Fruit fly (Drosophila melanogaster) whole organism, prepupa: ENCODE results near the gene CG45049.

Experiments used
- Blimp-1 ChIP-seq: fragments of 200-800 bp; sonication (Bioruptor generic); optimal IDR thresholded peaks from 3 replicates; lab custom pipeline; 2017; ENCODE audit warnings: missing biosample characterization, missing genetic modification characterization, mild to moderate bottlenecking, moderate library complexity, missing genetic modification reagents
- CG10669 ChIP-seq: fragments of 200-800 bp; sonication (Bioruptor generic); optimal IDR thresholded peaks from 3 replicates; lab custom pipeline; 2018; ENCODE audit warnings: missing biosample characterization, mild to moderate bottlenecking, missing genetic modification characterization, moderate library complexity
- CG11294 ChIP-seq: fragments of 200-800 bp; sonication (Bioruptor generic); IDR thresholded peaks from 2 replicates; pipeline ENCODE4 v1.3.6; 2022; ENCODE audit warnings: missing biosample characterization, missing genetic modification characterization
- CG11762 ChIP-seq: fragments of 200-800 bp; sonication (Bioruptor generic); optimal IDR thresholded peaks from 3 replicates; lab custom pipeline; 2016; ENCODE audit warnings: missing biosample characterization, missing genetic modification characterization; ENCODE audit not compliant: insufficient read depth
- CG11902 ChIP-seq: fragments of 200-800 bp; sonication (Bioruptor generic); optimal IDR thresholded peaks from 3 replicates; lab custom pipeline; 2016; ENCODE audit warnings: missing biosample characterization, missing genetic modification characterization
- CG15336 ChIP-seq: fragments of 200-800 bp; sonication (Bioruptor generic); IDR thresholded peaks from 2 replicates; pipeline ENCODE4 v1.3.6; 2022; ENCODE audit warnings: missing biosample characterization, missing genetic modification characterization
- CG16779 ChIP-seq: fragments of 200-800 bp; sonication (Bioruptor generic); optimal IDR thresholded peaks from 3 replicates; lab custom pipeline; 2017; ENCODE audit warnings: missing biosample characterization, mild to moderate bottlenecking, missing genetic modification characterization
- CG3032 ChIP-seq: fragments of 200-800 bp; optimal IDR thresholded peaks from 2 replicates; lab custom pipeline; 2019; ENCODE audit warnings: missing biosample characterization, mild to moderate bottlenecking, missing genetic modification characterization, moderate library complexity
- CG31627 ChIP-seq: fragments of 200-800 bp; sonication (Bioruptor generic); optimal IDR thresholded peaks from 3 replicates; lab custom pipeline; 2016; ENCODE audit warnings: missing biosample characterization, missing genetic modification characterization
- CG32006 ChIP-seq: fragments of 200-800 bp; sonication (Bioruptor generic); optimal IDR thresholded peaks from 3 replicates; lab custom pipeline; 2017; ENCODE audit warnings: missing biosample characterization, mild to moderate bottlenecking, missing genetic modification characterization
- CG34406 ChIP-seq: fragments of 200-800 bp; sonication (Bioruptor generic); optimal IDR thresholded peaks from 3 replicates; lab custom pipeline; 2016; ENCODE audit warnings: missing biosample characterization, missing genetic modification characterization
- CG3919 ChIP-seq: fragments of 200-800 bp; sonication (Bioruptor generic); optimal IDR thresholded peaks from 3 replicates; lab custom pipeline; 2016; ENCODE audit warnings: missing biosample characterization, missing genetic modification characterization
- CG6163 ChIP-seq: fragments of 200-800 bp; sonication (Bioruptor generic); IDR thresholded peaks from 3 replicates; pipeline ENCODE4 v1.3.6; 2022; ENCODE audit warnings: missing biosample characterization, missing genetic modification characterization
- CG6792 ChIP-seq: fragments of 200-800 bp; sonication (Bioruptor generic); optimal IDR thresholded peaks from 3 replicates; lab custom pipeline; 2016; ENCODE audit warnings: missing biosample characterization, missing genetic modification characterization
- CG7368 ChIP-seq: fragments of 200-800 bp; sonication (Bioruptor generic); optimal IDR thresholded peaks from 3 replicates; lab custom pipeline; 2016; ENCODE audit warnings: missing biosample characterization, missing genetic modification characterization
- CG8319 ChIP-seq: fragments of 200-800 bp; sonication (Bioruptor generic); optimal IDR thresholded peaks from 3 replicates; lab custom pipeline; 2016; ENCODE audit warnings: missing biosample characterization, missing genetic modification characterization
- CG8632 ChIP-seq: fragments of 200-800 bp; sonication (Bioruptor generic); optimal IDR thresholded peaks from 3 replicates; lab custom pipeline; 2016; ENCODE audit warnings: missing biosample characterization, missing genetic modification characterization
- CG9139 ChIP-seq: fragments of 200-800 bp; sonication (Bioruptor generic); optimal IDR thresholded peaks from 3 replicates; lab custom pipeline; 2017; ENCODE audit warnings: missing biosample characterization, mild to moderate bottlenecking, missing genetic modification characterization
- Eip75B ChIP-seq: fragments of 200-800 bp; sonication (Bioruptor generic); optimal IDR thresholded peaks from 3 replicates; lab custom pipeline; 2016; ENCODE audit warnings: missing biosample characterization, missing genetic modification characterization
- Eip93F ChIP-seq: fragments of 200-800 bp; sonication (Bioruptor generic); optimal IDR thresholded peaks from 2 replicates; lab custom pipeline; 2016; ENCODE audit warnings: missing biosample characterization, mild to moderate bottlenecking, missing genetic modification characterization
- Gug ChIP-seq: fragments of 200-800 bp; sonication (Bioruptor generic); IDR thresholded peaks from 2 replicates; pipeline ENCODE4 v1.3.6; 2022; ENCODE audit warnings: missing biosample characterization, missing genetic modification characterization
- Lpt ChIP-seq: fragments of 200-800 bp; sonication (Bioruptor generic); optimal IDR thresholded peaks from 3 replicates; lab custom pipeline; 2016; ENCODE audit warnings: missing biosample characterization, missing genetic modification characterization
- Met ChIP-seq: fragments of 200-800 bp; sonication (Bioruptor generic); optimal IDR thresholded peaks from 3 replicates; lab custom pipeline; 2016; ENCODE audit warnings: missing biosample characterization, missing genetic modification characterization
- OdsH ChIP-seq: fragments of 200-800 bp; sonication (Bioruptor generic); optimal IDR thresholded peaks from 3 replicates; lab custom pipeline; 2016; ENCODE audit warnings: missing biosample characterization, missing genetic modification characterization
- Sox102F ChIP-seq: fragments of 200-800 bp; sonication (Bioruptor generic); optimal IDR thresholded peaks from 2 replicates; lab custom pipeline; 2016; ENCODE audit warnings: missing biosample characterization, mild to moderate bottlenecking, missing genetic modification characterization
- achi ChIP-seq: fragments of 200-800 bp; sonication (Bioruptor generic); optimal IDR thresholded peaks from 3 replicates; lab custom pipeline; 2016; ENCODE audit warnings: missing biosample characterization, missing genetic modification characterization
- cyc ChIP-seq: fragments of 200-800 bp; sonication (Bioruptor generic); optimal IDR thresholded peaks from 3 replicates; lab custom pipeline; 2016; ENCODE audit warnings: missing biosample characterization, missing genetic modification characterization
- dac ChIP-seq: fragments of 200-800 bp; sonication (Bioruptor generic); optimal IDR thresholded peaks from 2 replicates; lab custom pipeline; 2017; ENCODE audit warnings: missing biosample characterization, mild to moderate bottlenecking, missing genetic modification characterization
- dsx ChIP-seq: fragments of 200-800 bp; optimal IDR thresholded peaks from 3 replicates; lab custom pipeline; 2019; ENCODE audit warnings: missing biosample characterization, mild to moderate bottlenecking, missing genetic modification characterization, moderate library complexity; ENCODE audit not compliant: poor library complexity, severe bottlenecking
- eg ChIP-seq: fragments of 200-800 bp; sonication (Bioruptor generic); IDR thresholded peaks from 3 replicates; pipeline ENCODE4 v1.3.6; 2022; ENCODE audit warnings: missing biosample characterization, missing genetic modification characterization
- fd59A ChIP-seq: fragments of 200-800 bp; sonication (Bioruptor generic); optimal IDR thresholded peaks from 2 replicates; lab custom pipeline; 2017; ENCODE audit warnings: missing biosample characterization, mild to moderate bottlenecking, missing genetic modification characterization, missing genetic modification reagents
- lz ChIP-seq: fragments of 200-800 bp; sonication (Bioruptor generic); optimal IDR thresholded peaks from 3 replicates; lab custom pipeline; 2016; ENCODE audit warnings: missing biosample characterization, missing genetic modification characterization
- net ChIP-seq: fragments of 200-800 bp; sonication (Bioruptor generic); optimal IDR thresholded peaks from 3 replicates; lab custom pipeline; 2016; ENCODE audit warnings: missing biosample characterization, missing genetic modification characterization
- pdm3 ChIP-seq: fragments of 200-800 bp; sonication (Bioruptor generic); optimal IDR thresholded peaks from 3 replicates; lab custom pipeline; 2016; ENCODE audit warnings: missing biosample characterization, missing genetic modification characterization
- salr ChIP-seq, 2 experiments: fragments of 200-800 bp; sonication (Bioruptor generic); optimal IDR thresholded peaks; 3 replicates each; lab custom pipeline; 2016 to 2018; ENCODE audit warnings: missing biosample characterization in 2 of 2, missing genetic modification characterization in 2 of 2, mild to moderate bottlenecking in 1 of 2
- spab ChIP-seq: fragments of 200-800 bp; sonication (Bioruptor generic); optimal IDR thresholded peaks from 2 replicates; lab custom pipeline; 2017; ENCODE audit warnings: missing biosample characterization, mild to moderate bottlenecking, missing genetic modification characterization, missing genetic modification reagents
- svp ChIP-seq: fragments of 200-800 bp; sonication (Bioruptor generic); peaks from one replicate; lab custom pipeline; 2016; ENCODE audit warnings: missing biosample characterization, missing genetic modification characterization

Gene CG45049

DNA sequence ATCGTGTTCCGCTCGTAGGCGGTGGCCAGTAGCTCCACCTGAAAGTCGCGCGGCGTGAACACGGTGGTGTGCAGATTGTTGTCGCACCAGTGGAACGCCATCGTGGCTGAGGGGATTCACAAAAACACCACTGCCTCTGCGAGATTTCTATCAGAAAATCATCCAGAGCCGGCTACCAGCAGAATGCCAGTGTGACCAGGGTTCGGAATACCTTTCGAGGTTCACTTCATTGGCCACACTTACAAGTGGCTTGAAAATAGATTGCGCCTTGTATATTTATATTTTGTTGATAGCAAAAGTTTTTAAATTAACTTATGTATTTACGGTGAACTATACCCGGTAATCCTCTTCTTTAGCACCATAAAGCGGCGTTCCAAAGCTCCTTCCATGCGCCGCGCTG lies 14.2 kb downstream of the CG45049 start, which contains the start of the genes Dcr-1 and CG6985:
Gene Dcr-1, minus strand, starts transcription at position 162 of the 400 bp plus-strand sequence.
Gene CG6985, plus strand, starts transcription at position 221 of the 400 bp plus-strand sequence.
- no peak for TF ChIP-seq CG34406 (GFP tag; lab: Kevin White, UChicago)
- TF ChIP-seq CG3032 (tag; lab: Kevin White, UChicago), result no peak
- no peak for TF ChIP-seq Eip75B (GFP tag; lab: Kevin White, UChicago)
- TF ChIP-seq Sox102F (GFP tag; lab: Kevin White, UChicago), result no peak
- no peak for TF ChIP-seq Blimp-1 (GFP tag; lab: Kevin White, UChicago)
- no peak for TF ChIP-seq CG31627
- TF ChIP-seq CG15336 (GFP tag; lab: Robert Waterston, UW), result no peak
- TF ChIP-seq achi, result no peak
- no peak for TF ChIP-seq CG8632
- TF ChIP-seq Gug (GFP tag; lab: Robert Waterston, UW), result no peak
- no peak for TF ChIP-seq CG11294
- TF ChIP-seq svp (GFP tag; lab: Kevin White, UChicago), result no peak
- TF ChIP-seq spab (GFP tag; lab: Kevin White, UChicago), result no peak
- no peak for TF ChIP-seq CG6792 (GFP tag; lab: Kevin White, UChicago)
- no peak for TF ChIP-seq OdsH (GFP tag; lab: Kevin White, UChicago)
- TF ChIP-seq CG10669 (GFP tag; lab: Kevin White, UChicago), result no peak

DNA sequence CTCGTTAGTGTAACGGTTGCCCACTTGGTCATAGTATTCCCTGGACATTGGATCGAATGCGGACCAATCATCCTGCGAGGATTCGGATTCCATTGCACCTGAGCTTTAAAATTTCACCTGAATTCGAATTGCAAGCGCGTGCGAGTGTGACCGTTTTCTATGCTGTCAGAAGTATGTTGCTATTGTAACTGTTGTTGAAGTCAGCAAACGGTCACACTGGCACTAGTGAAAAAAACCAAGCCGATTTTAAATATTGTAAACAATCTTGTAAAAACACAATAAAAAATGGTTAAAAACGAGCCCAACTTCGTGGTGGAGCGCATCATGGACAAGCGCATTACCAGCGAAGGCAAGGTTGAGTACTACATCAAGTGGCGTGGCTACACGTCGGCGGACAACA lies 18.7 kb downstream of the CG45049 start, which contains the start of the genes vret and HP1c:
Gene vret, minus strand, starts transcription at position 150 of the 400 bp plus-strand sequence.
Gene HP1c, plus strand, starts transcription at position 189 of the 400 bp plus-strand sequence.
- TF ChIP-seq CG16779 (no peak), CG32006 (GFP tag; lab: Kevin White, UChicago) (no peak), eg (GFP tag; lab: Robert Waterston, UW) (no peak), Blimp-1 (GFP tag; lab: Kevin White, UChicago) (no peak), spab (GFP tag; lab: Kevin White, UChicago) (no peak), CG11902 (GFP tag; lab: Kevin White, UChicago) (no peak), dsx (no peak), CG11294 (no peak)

DNA sequence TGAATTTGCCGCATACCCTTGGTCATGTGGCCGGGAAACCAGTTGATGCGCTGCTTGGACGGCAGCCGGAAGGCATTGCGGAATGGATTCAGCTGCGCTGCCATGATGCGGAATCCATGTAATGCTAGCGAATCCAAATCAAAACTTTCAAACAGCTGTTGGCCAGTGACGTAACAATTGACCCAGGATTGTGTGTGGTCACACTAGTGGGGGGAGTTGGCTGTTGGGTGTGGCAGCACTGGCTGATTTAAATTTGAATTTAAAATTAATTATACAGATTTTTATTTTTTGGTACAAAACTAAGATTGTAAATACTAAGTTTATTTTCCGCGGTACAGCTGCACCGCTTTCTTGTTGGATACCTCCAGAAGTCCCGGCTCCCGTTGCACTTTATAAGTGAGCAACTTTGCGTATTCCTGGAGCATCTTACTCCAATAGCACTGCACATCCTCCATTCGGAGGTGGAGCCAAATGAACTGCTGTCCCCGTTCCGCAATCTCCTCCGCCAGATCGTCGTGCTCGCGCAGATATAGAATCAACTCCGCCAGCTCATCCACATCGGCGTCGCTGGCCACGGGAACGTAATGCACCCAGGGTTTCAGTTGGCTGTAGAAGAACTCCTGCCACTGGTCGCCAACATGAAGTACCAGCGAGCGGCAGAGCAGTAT lies 20.8 kb downstream of the CG45049 start, which contains the start of gene CG17141:
Gene CG17141, minus strand, starts transcription at position 177 of the 668 bp plus-strand sequence.
- TF ChIP-seq Lpt (GFP tag; lab: Kevin White, UChicago) (no peak), CG32006 (GFP tag; lab: Kevin White, UChicago) (no peak), CG11762 (GFP tag; lab: Kevin White, UChicago) (no peak), Blimp-1 (GFP tag; lab: Kevin White, UChicago) (no peak), Eip93F (GFP tag; lab: Kevin White, UChicago) (no peak), CG8319 (GFP tag; lab: Kevin White, UChicago) (no peak), Eip75B (GFP tag; lab: Kevin White, UChicago) (no peak), lz (GFP tag; lab: Kevin White, UChicago) (no peak), CG3919 (no peak), pdm3 (no peak), net (GFP tag; lab: Kevin White, UChicago) (no peak), CG9139 (no peak), dsx (no peak), fd59A (GFP tag; lab: Kevin White, UChicago) (no peak), salr (GFP tag; optimal IDR thresholded peaks at IDR 0.05; lab: Kevin White, UChicago) (no peak), dac (no peak), Met (GFP tag; lab: Kevin White, UChicago) (no peak), CG6163 (GFP tag; lab: Robert Waterston, UW) (no peak), CG7368 (GFP tag; lab: Kevin White, UChicago) (no peak), cyc (no peak)
